Fruit fly (Drosophila melanogaster): ENCODE data around the gene CG14985.

CG14985 gene

DNA sequence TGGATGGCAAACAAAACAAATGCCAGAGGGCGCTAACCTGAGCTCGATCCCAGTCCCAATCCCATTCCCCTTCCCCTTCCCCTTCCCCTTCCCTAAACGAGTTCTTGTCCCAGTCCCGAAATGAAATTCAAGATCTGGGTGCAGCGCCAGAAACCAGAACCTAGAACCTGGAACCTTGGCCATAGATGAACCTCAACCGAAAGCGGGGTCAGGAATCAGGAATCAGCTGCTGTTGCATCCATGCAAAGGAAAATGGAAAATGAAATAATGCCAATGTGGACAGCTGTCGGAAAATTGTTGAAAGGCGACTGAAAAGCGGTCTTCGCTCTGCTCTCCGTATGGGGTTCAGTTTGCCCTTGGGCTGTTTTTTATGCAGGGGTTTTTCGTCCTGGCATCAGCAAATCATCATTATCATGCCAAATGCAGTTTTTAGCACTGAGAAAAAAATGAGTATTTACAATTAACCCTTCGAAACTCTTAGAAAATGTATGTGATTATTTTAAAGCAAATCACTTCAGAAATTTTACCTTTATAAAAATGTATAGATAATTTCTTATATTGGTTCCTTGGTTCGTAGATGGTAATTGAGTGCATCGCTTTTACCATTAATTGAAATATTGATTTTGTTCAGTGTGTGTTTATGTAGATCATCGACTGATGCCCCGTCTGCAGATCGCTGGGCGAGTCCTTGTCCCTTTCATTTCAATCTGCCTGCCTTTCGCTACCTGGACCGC lies 25.5 kb upstream of the CG14985 start (continued):
- TF ChIP-seq CG10959 (GFP tag; IDR thresholded peaks at IDR 0.05) (peak; percentile 63), Sin3A (optimal IDR thresholded peaks at IDR 0.05) (no peak), unpg (GFP tag; optimal IDR thresholded peaks at IDR 0.05) (no peak), CG15269 (tag; optimal IDR thresholded peaks at IDR 0.05) (no peak), ham (GFP tag; IDR thresholded peaks at IDR 0.05) (no peak), CG9876 (GFP tag; optimal IDR thresholded peaks at IDR 0.05) (no peak), corto (GFP tag; optimal IDR thresholded peaks at IDR 0.05) (no peak), CG12769 (tag; optimal IDR thresholded peaks at IDR 0.05) (no peak), Dek (tag; optimal IDR thresholded peaks at IDR 0.05) (no peak), CG34224 (GFP tag; IDR thresholded peaks at IDR 0.05; ENCODE audit: partially characterized antibody) (no peak), Sry-β (GFP tag; optimal IDR thresholded peaks at IDR 0.05) (no peak), Awh (GFP tag; IDR thresholded peaks at IDR 0.05) (no peak), Sox100B (GFP tag; optimal IDR thresholded peaks at IDR 0.05) (no peak), D (optimal IDR thresholded peaks at IDR 0.05) (no peak), D (GFP tag; optimal IDR thresholded peaks at IDR 0.05) (peak; percentile 14), CG8359 (GFP tag; optimal IDR thresholded peaks at IDR 0.05; ENCODE audit: borderline replicate concordance) (no peak), Atf-2 (GFP tag; optimal IDR thresholded peaks at IDR 0.05) (no peak), Max (GFP tag; optimal IDR thresholded peaks at IDR 0.05) (no peak), fu2 (GFP tag; optimal IDR thresholded peaks at IDR 0.05) (no peak), CG11247 (GFP tag; IDR thresholded peaks at IDR 0.05) (no peak), CG17568 (GFP tag; optimal IDR thresholded peaks at IDR 0.05) (no peak), repo (GFP tag; optimal IDR thresholded peaks at IDR 0.05) (no peak), ssp (GFP tag; IDR thresholded peaks at IDR 0.05) (no peak), CG18599 (GFP tag; optimal IDR thresholded peaks at IDR 0.05) (no peak), trh (GFP tag; optimal IDR thresholded peaks at IDR 0.05) (no peak), inv (GFP tag; IDR thresholded peaks at IDR 0.05; ENCODE audit: partially characterized antibody) (no peak), slou (GFP tag; optimal IDR thresholded peaks at IDR 0.05) (no peak), CoRest (tag; optimal IDR thresholded peaks at IDR 0.05) (peak; percentile 8), CG8388 (GFP tag; optimal IDR thresholded peaks at IDR 0.05) (peak; percentile 33), CG11695 (GFP tag; IDR thresholded peaks at IDR 0.05) (no peak), gce (GFP tag; IDR thresholded peaks at IDR 0.05) (no peak), ap (GFP tag; IDR thresholded peaks at IDR 0.05) (no peak), CG13775 (GFP tag; optimal IDR thresholded peaks at IDR 0.05) (peak; percentile 27), dati (GFP tag; IDR thresholded peaks at IDR 0.05) (no peak), kay (GFP tag; optimal IDR thresholded peaks at IDR 0.05) (no peak), CG7928 (GFP tag; optimal IDR thresholded peaks at IDR 0.05) (no peak), CG11504 (tag; optimal IDR thresholded peaks at IDR 0.05) (peak; percentile 10), dysf (GFP tag; IDR thresholded peaks at IDR 0.05) (no peak), cad (GFP tag; optimal IDR thresholded peaks at IDR 0.05) (no peak), dmrt99B (tag; optimal IDR thresholded peaks at IDR 0.05) (no peak), CG15073 (GFP tag; optimal IDR thresholded peaks at IDR 0.05) (no peak), CG6654 (GFP tag; optimal IDR thresholded peaks at IDR 0.05) (no peak), CG10209 (GFP tag; optimal IDR thresholded peaks at IDR 0.05) (peak; percentile 9), CG12659 (GFP tag; optimal IDR thresholded peaks at IDR 0.05) (no peak), bsh (GFP tag; optimal IDR thresholded peaks at IDR 0.05) (peak in 1 of 2 experiments; percentile 51), Antp (GFP tag; optimal IDR thresholded peaks at IDR 0.05) (no peak), ind (GFP tag; optimal IDR thresholded peaks at IDR 0.05) (no peak), pho (GFP tag; optimal IDR thresholded peaks at IDR 0.05) (no peak), CG11696 (GFP tag; IDR thresholded peaks at IDR 0.05) (no peak), vvl (GFP tag; IDR thresholded peaks at IDR 0.05) (no peak; the same call in 1 of the 2 replicates), wdn (GFP tag; IDR thresholded peaks at IDR 0.05) (no peak)

Measured in whole organism, embryonic.